Worm (Caenorhabditis elegans) whole organism, late embryonic: ENCODE measurements around the gene Y41E3.19.

Experiments
- C08G9.2 ChIP-seq: sonication (generic microtip); optimal IDR thresholded peaks from 2 replicates; lab custom pipeline; 2016; ENCODE audit warnings: mild to moderate bottlenecking, missing genetic modification characterization, moderate library complexity, missing compliant biosample characterization
- K09A11.1 ChIP-seq: sonication (generic microtip); optimal IDR thresholded peaks from 2 replicates; lab custom pipeline; 2017; ENCODE audit warnings: antibody characterized with exemption, mild to moderate bottlenecking, missing genetic modification characterization, missing compliant biosample characterization; ENCODE audit not compliant: insufficient read depth
- T23F11.4 ChIP-seq: fragments of 200-800 bp; sonication (Bioruptor generic); optimal IDR thresholded peaks from 2 replicates; lab custom pipeline; 2018; ENCODE audit warnings: mild to moderate bottlenecking, missing genetic modification characterization, missing compliant biosample characterization
- Y22D7AL.16 ChIP-seq: sonication (generic microtip); optimal IDR thresholded peaks from 2 replicates; lab custom pipeline; 2016; ENCODE audit warnings: missing genetic modification characterization, missing compliant biosample characterization
- ceh-18 ChIP-seq: sonication (generic microtip); optimal IDR thresholded peaks from 2 replicates; lab custom pipeline; 2016; ENCODE audit warnings: missing genetic modification characterization, missing compliant biosample characterization
- ceh-22 ChIP-seq: sonication (generic microtip); optimal IDR thresholded peaks from 2 replicates; lab custom pipeline; 2017; ENCODE audit warnings: missing biosample characterization, missing genetic modification characterization
- ceh-24 ChIP-seq: sonication (generic microtip); optimal IDR thresholded peaks from 2 replicates; lab custom pipeline; 2016; ENCODE audit warnings: mild to moderate bottlenecking, missing genetic modification characterization, missing compliant biosample characterization
- ceh-30 ChIP-seq: fragments of 150-350 bp; optimal IDR thresholded peaks from 2 replicates; lab custom pipeline; 2014; ENCODE audit warnings: missing biosample characterization, missing genetic modification characterization
- ceh-31 ChIP-seq: sonication (generic microtip); optimal IDR thresholded peaks from 2 replicates; lab custom pipeline; 2016; ENCODE audit warnings: missing genetic modification characterization, missing compliant biosample characterization
- ceh-34 ChIP-seq: sonication (generic microtip); optimal IDR thresholded peaks from 2 replicates; lab custom pipeline; 2016; ENCODE audit warnings: mild to moderate bottlenecking, missing genetic modification characterization, missing compliant biosample characterization
- ceh-48 ChIP-seq: sonication (generic microtip); optimal IDR thresholded peaks from 2 replicates; lab custom pipeline; 2016; ENCODE audit warnings: missing genetic modification characterization, inconsistent platforms, missing compliant biosample characterization
- ceh-6 ChIP-seq: fragments of 200-800 bp; sonication (Bioruptor generic); optimal IDR thresholded peaks from 2 replicates; lab custom pipeline; 2018; ENCODE audit warnings: mild to moderate bottlenecking, missing genetic modification characterization, missing compliant biosample characterization
- ceh-9 ChIP-seq: sonication (generic microtip); optimal IDR thresholded peaks from 2 replicates; lab custom pipeline; 2016; ENCODE audit warnings: mild to moderate bottlenecking, missing genetic modification characterization, inconsistent platforms, missing compliant biosample characterization
- che-1 ChIP-seq: sonication (generic microtip); optimal IDR thresholded peaks from 2 replicates; lab custom pipeline; 2016; ENCODE audit warnings: mild to moderate bottlenecking, missing genetic modification characterization, missing compliant biosample characterization
- dve-1 ChIP-seq: sonication (generic microtip); optimal IDR thresholded peaks from 2 replicates; lab custom pipeline; 2017; ENCODE audit warnings: antibody characterized with exemption, mild to moderate bottlenecking, missing genetic modification characterization, missing compliant biosample characterization
- ets-4 ChIP-seq: sonication (generic microtip); optimal IDR thresholded peaks from 2 replicates; lab custom pipeline; 2016; ENCODE audit warnings: missing genetic modification characterization, missing compliant biosample characterization
- eyg-1 ChIP-seq: sonication (generic microtip); optimal IDR thresholded peaks from 2 replicates; lab custom pipeline; 2016; ENCODE audit warnings: missing genotype, missing genetic modification characterization, missing compliant biosample characterization
- hlh-30 ChIP-seq: sonication (generic microtip); optimal IDR thresholded peaks from 2 replicates; lab custom pipeline; 2017; ENCODE audit warnings: antibody characterized with exemption, missing genetic modification characterization, missing compliant biosample characterization; ENCODE audit not compliant: insufficient read depth
- hlh-8 ChIP-seq: sonication (generic microtip); optimal IDR thresholded peaks from 2 replicates; lab custom pipeline; 2016; ENCODE audit warnings: missing genotype, missing genetic modification characterization, missing compliant biosample characterization
- lim-6 ChIP-seq: sonication (generic microtip); optimal IDR thresholded peaks from 2 replicates; lab custom pipeline; 2016; ENCODE audit warnings: missing genetic modification characterization, missing compliant biosample characterization
- lin-11 ChIP-seq: fragments of 200-800 bp; sonication (Bioruptor generic); optimal IDR thresholded peaks from 2 replicates; lab custom pipeline; 2018; ENCODE audit warnings: mild to moderate bottlenecking, missing genetic modification characterization, missing compliant biosample characterization
- madf-2 ChIP-seq: sonication (generic microtip); optimal IDR thresholded peaks from 2 replicates; lab custom pipeline; 2017; ENCODE audit warnings: missing genetic modification characterization, missing compliant biosample characterization
- mec-3 ChIP-seq: sonication (generic microtip); optimal IDR thresholded peaks from 2 replicates; lab custom pipeline; 2016; ENCODE audit warnings: borderline replicate concordance, missing genetic modification characterization, missing compliant biosample characterization
- nfya-1 ChIP-seq: sonication (generic microtip); optimal IDR thresholded peaks from 2 replicates; lab custom pipeline; 2017; ENCODE audit warnings: missing genetic modification characterization, mild to moderate bottlenecking, missing compliant biosample characterization, antibody characterized with exemption, moderate library complexity
- npax-4 ChIP-seq: sonication (generic microtip); optimal IDR thresholded peaks from 2 replicates; lab custom pipeline; 2016; ENCODE audit warnings: missing genetic modification characterization, missing compliant biosample characterization
- pat-9 ChIP-seq: fragments of 200-800 bp; sonication (Bioruptor generic); optimal IDR thresholded peaks from 2 replicates; lab custom pipeline; 2018; ENCODE audit warnings: mild to moderate bottlenecking, missing genetic modification characterization, moderate library complexity, missing compliant biosample characterization
- pax-1 ChIP-seq: fragments of 150-350 bp; optimal IDR thresholded peaks from 2 replicates; lab custom pipeline; 2014; ENCODE audit warnings: missing biosample characterization, missing genetic modification characterization
- pros-1 ChIP-seq: fragments of 150-350 bp; optimal IDR thresholded peaks from 2 replicates; lab custom pipeline; 2014; ENCODE audit warnings: missing biosample characterization, missing genetic modification reagents, missing genetic modification characterization
- sdc-2 ChIP-seq: sonication (generic microtip); optimal IDR thresholded peaks from 2 replicates; lab custom pipeline; 2016; ENCODE audit warnings: missing genotype, missing genetic modification characterization, missing compliant biosample characterization
- sox-4 ChIP-seq: sonication (generic microtip); optimal IDR thresholded peaks from 2 replicates; lab custom pipeline; 2017; ENCODE audit warnings: mild to moderate bottlenecking, missing genetic modification characterization, inconsistent platforms, missing compliant biosample characterization
- syd-9 ChIP-seq: sonication (generic microtip); optimal IDR thresholded peaks from 2 replicates; lab custom pipeline; 2016; ENCODE audit warnings: mild to moderate bottlenecking, missing genetic modification characterization, moderate library complexity, missing compliant biosample characterization
- tbx-2 ChIP-seq: sonication (generic microtip); optimal IDR thresholded peaks from 2 replicates; lab custom pipeline; 2016; ENCODE audit warnings: missing genetic modification characterization, missing compliant biosample characterization
- tbx-7 ChIP-seq: sonication (generic microtip); optimal IDR thresholded peaks from 2 replicates; lab custom pipeline; 2016; ENCODE audit warnings: missing genotype, missing genetic modification characterization, missing compliant biosample characterization
- ttx-3 ChIP-seq: sonication (generic microtip); optimal IDR thresholded peaks from 2 replicates; lab custom pipeline; 2016; ENCODE audit warnings: missing genetic modification reagents, missing genetic modification characterization, missing compliant biosample characterization
- unc-42 ChIP-seq: sonication (generic microtip); optimal IDR thresholded peaks from 2 replicates; lab custom pipeline; 2016; ENCODE audit warnings: missing genotype, missing genetic modification characterization, missing compliant biosample characterization
- unc-55 ChIP-seq: sonication (generic microtip); optimal IDR thresholded peaks from 2 replicates; lab custom pipeline; 2017; ENCODE audit warnings: missing biosample characterization, missing genetic modification reagents, missing genetic modification characterization
- unc-86 ChIP-seq: sonication (generic microtip); optimal IDR thresholded peaks from 2 replicates; lab custom pipeline; 2016; ENCODE audit warnings: missing genetic modification characterization, missing compliant biosample characterization
- zip-5 ChIP-seq: sonication (generic microtip); optimal IDR thresholded peaks from 2 replicates; lab custom pipeline; 2016; ENCODE audit warnings: missing genetic modification characterization, missing compliant biosample characterization

Gene Y41E3.19

DNA sequence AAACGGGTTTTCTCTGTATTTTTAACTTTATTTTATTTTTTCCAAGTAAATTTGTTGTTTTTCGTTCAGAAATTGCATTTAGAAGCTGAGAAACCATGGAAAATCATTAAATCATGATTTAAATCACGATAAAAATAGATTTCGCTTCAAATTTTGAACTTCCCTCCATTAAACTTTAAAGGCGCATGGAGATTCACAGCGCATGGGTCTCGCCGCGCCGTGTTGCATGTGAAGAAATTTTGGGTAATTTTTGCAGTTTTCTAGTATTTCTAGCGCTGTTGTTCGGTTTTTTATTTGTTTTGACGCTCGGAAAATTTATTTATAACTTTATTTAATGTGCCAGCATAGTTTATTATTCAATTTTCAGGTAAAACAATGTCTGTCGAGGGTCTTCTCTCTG lies 19.0 kb upstream of the Y41E3.19 start, which contains the start of gene eef-1B.2:
Gene eef-1B.2 (plus strand): TSS at position 358 of the 400 bp plus-strand sequence.
- TF ChIP-seq sdc-2 (tag; lab: Kevin White, UChicago) (no peak), dve-1 (peak; percentile 13), ceh-31 (tag; lab: Kevin White, UChicago) (peak; percentile 14), nfya-1 (peak; percentile 46), Y22D7AL.16 (tag; lab: Kevin White, UChicago) (no peak), madf-2 (no peak), pax-1 (peak; percentile 21), hlh-8 (no peak)

DNA sequence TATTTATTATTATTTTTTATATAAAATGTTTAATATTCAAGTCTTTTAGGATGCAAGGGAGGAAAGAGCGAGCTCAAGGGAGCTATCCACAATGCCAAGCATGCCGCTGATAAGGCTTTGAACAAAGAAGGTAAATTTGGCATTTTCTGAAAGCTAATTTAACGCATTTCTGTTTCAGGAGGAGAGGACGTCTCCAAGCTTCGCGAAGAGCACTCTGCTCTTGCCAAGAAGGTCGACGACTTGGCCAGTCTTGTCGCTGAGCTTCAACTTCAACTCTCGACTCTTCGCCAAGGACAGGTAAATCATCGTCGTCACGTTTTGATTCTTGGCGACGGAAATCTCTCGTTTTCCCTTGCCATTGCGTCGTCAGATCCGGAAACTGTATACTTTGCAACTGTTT lies 18.4 kb upstream of the Y41E3.19 start:
- TF ChIP-seq lin-11 (no peak), T23F11.4 (no peak), unc-86 (tag; lab: Kevin White, UChicago) (no peak), pros-1 (no peak), C08G9.2 (tag; lab: Kevin White, UChicago) (no peak), ttx-3 (tag; lab: Kevin White, UChicago) (no peak), zip-5 (no peak), ceh-6 (no peak), dve-1 (no peak), K09A11.1 (tag; lab: Kevin White, UChicago) (no peak)
- TF ChIP-seq, all 69 proteins: peak for 0

ce11 chrIV:15038821-15039220 lies 17.1 kb upstream of the Y41E3.19 start:
- TF ChIP-seq eyg-1 (tag; lab: Kevin White, UChicago) = no peak
- TF ChIP-seq sox-4 (tag; lab: Kevin White, UChicago) = no peak
- TF ChIP-seq mec-3 (tag; lab: Kevin White, UChicago) = no peak
- no peak for TF ChIP-seq ets-4 (tag; lab: Kevin White, UChicago)
- TF ChIP-seq T23F11.4 = no peak
- TF ChIP-seq ceh-22 (tag; lab: Kevin White, UChicago) = no peak
- TF ChIP-seq tbx-2 (tag; lab: Kevin White, UChicago) = no peak
- TF ChIP-seq unc-86 (tag; lab: Kevin White, UChicago) = no peak
- TF ChIP-seq syd-9 (tag; lab: Kevin White, UChicago) = no peak
- TF ChIP-seq ceh-9 (tag; lab: Kevin White, UChicago) = no peak
- TF ChIP-seq che-1 (tag; lab: Kevin White, UChicago) = no peak
- TF ChIP-seq ceh-48 = no peak
- no peak for TF ChIP-seq ceh-24 (tag; lab: Kevin White, UChicago)
- TF ChIP-seq pros-1 = no peak
- TF ChIP-seq lim-6 (tag; lab: Kevin White, UChicago) = no peak
- TF ChIP-seq pat-9 (tag; lab: Kevin White, UChicago) = no peak
- TF ChIP-seq ceh-34 (tag; lab: Kevin White, UChicago) = no peak
- TF ChIP-seq tbx-7 (tag; lab: Kevin White, UChicago) = no peak
- TF ChIP-seq npax-4 (tag; lab: Kevin White, UChicago) = no peak

ce11 chrIV:15039477-15039876 lies 16.5 kb upstream of the Y41E3.19 start, which contains the start of gene hrpu-1:
Gene hrpu-1, plus strand, starts transcription at chrIV:15039616.
- peak; percentile 41 for TF ChIP-seq ceh-30 (tag; lab: Kevin White, UChicago)
- no peak for TF ChIP-seq ceh-22 (tag; lab: Kevin White, UChicago)
- peak; percentile 76 for TF ChIP-seq nfya-1
- no peak for TF ChIP-seq lim-6 (tag; lab: Kevin White, UChicago)
- peak; percentile 14 for TF ChIP-seq ceh-31 (tag; lab: Kevin White, UChicago)
- peak; percentile 32 for TF ChIP-seq unc-55 (GFP tag; lab: Kevin White, UChicago)
- peak; percentile 47 for TF ChIP-seq dve-1
- peak; percentile 42 for TF ChIP-seq hlh-30
- TF ChIP-seq unc-42 (tag; lab: Kevin White, UChicago) = peak; percentile 73
- TF ChIP-seq ceh-18 (tag; lab: Kevin White, UChicago) = peak; percentile 46
- peak; percentile 51 for TF ChIP-seq ceh-34 (tag; lab: Kevin White, UChicago)
- peak; percentile 18 for TF ChIP-seq tbx-2 (tag; lab: Kevin White, UChicago)
- TF ChIP-seq ceh-9 (tag; lab: Kevin White, UChicago) = no peak
